Fruit fly (Drosophila melanogaster) whole organism, prepupa: ENCODE measurements around the gene HGTX.

ENCODE experiments used
- CG16779 ChIP-seq: fragments of 200-800 bp; sonication (Bioruptor generic); optimal IDR thresholded peaks from 3 replicates; lab custom pipeline; 2017; ENCODE audit warnings: missing biosample characterization, mild to moderate bottlenecking, missing genetic modification characterization
- CG32006 ChIP-seq: fragments of 200-800 bp; sonication (Bioruptor generic); optimal IDR thresholded peaks from 3 replicates; lab custom pipeline; 2017; ENCODE audit warnings: missing biosample characterization, mild to moderate bottlenecking, missing genetic modification characterization
- Eip75B ChIP-seq: fragments of 200-800 bp; sonication (Bioruptor generic); optimal IDR thresholded peaks from 3 replicates; lab custom pipeline; 2016; ENCODE audit warnings: missing biosample characterization, missing genetic modification characterization
- Ets21C ChIP-seq: fragments of 200-800 bp; sonication (Bioruptor generic); optimal IDR thresholded peaks from 3 replicates; lab custom pipeline; 2016; ENCODE audit warnings: missing biosample characterization, missing genetic modification characterization
- Lpt ChIP-seq: fragments of 200-800 bp; sonication (Bioruptor generic); optimal IDR thresholded peaks from 3 replicates; lab custom pipeline; 2016; ENCODE audit warnings: missing biosample characterization, missing genetic modification characterization
- Sox102F ChIP-seq: fragments of 200-800 bp; sonication (Bioruptor generic); optimal IDR thresholded peaks from 2 replicates; lab custom pipeline; 2016; ENCODE audit warnings: missing biosample characterization, mild to moderate bottlenecking, missing genetic modification characterization

DNA sequence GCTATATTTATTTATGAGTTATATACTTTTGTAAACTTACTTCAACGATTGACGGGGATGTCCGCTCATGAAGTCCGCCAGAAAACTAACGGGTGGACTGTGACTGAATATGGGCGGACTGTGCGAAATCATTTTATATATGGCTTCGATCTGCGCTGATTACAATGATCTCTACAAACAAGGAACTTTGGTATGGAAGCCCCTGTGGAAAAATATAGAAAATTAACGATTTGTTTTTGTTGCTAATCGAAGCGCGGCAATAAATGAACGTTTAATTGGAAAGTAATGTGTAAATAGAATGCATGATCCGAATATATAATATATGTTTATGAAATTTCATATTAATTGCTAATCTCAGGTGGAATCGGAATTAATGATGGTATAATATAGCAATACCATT lies 49.4 kb downstream of the HGTX start:
- TF ChIP-seq Lpt (GFP tag; lab: Kevin White, UChicago) (no peak), Sox102F (GFP tag; lab: Kevin White, UChicago) (no peak), CG16779 (tag; lab: Kevin White, UChicago) (no peak), CG32006 (GFP tag; lab: Kevin White, UChicago) (no peak), Eip75B (GFP tag; lab: Kevin White, UChicago) (no peak), Ets21C (no peak)
